Worm (Caenorhabditis elegans): ENCODE data around the gene srh-48.

ce11 chrII:9356723-9357122 lies 23.2 kb upstream of the srh-48 start:
- no peak for TF ChIP-seq pqm-1 (tag; optimal IDR thresholded peaks at IDR 0.05)
- TF ChIP-seq dpl-1 (GFP tag; optimal IDR thresholded peaks at IDR 0.05): peak in 2 of 3 experiments; percentile 17 to 35
